In the genomic region with DNA sequence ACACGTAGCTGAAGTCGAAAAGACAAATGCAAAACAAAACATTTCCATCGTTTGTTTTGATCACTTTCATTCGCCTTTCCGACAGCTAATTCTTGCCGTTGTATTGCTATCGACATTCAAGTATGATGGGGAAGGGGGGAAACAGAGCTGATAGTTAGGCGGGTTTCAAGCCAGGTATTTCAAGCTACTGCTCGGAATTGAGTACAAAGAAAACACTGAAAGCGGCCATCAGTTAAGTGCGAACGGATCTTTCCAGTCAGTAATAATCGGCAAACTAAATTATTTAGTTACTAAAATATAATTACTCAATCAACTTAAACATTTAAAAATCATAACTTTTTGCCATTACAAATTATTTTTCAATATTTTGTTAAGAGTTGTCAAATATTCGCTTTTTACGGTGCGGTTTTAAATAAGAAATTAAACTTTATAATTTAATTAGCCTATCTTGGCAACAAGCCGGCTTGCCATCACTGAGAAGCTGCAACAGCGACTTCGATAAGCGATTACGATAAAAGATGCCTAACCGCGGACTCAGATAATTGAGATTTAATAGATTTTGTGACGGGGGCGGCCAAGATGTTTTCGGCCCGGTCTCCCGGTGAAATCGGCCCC, we compare ENCODE assay signal across 1 fruit fly cellular context.
A peak's percentile ranks its signal among the peaks of the same experiment; 100 is the strongest.
TF ChIP-seq lines count a peak whose summit lies in the region.

No protein-coding gene starts in this region.

TF ChIP-seq in whole organism, embryonic, 481 proteins besides CTCF, POLR2A, EP300 and RAD21 (continued from another document and continues in another):
- TF ChIP-seq Dll (GFP tag; IDR thresholded peaks at IDR 0.05; lab: Robert Waterston, UW; ENCODE audit: partially characterized antibody) (no peak), HLHmδ (GFP tag; optimal IDR thresholded peaks at IDR 0.05; lab: Kevin White, UChicago) (no peak), Neu2 (GFP tag; optimal IDR thresholded peaks at IDR 0.05; lab: Kevin White, UChicago; ENCODE audit: borderline replicate concordance) (no peak), pfk (GFP tag; optimal IDR thresholded peaks at IDR 0.05; lab: Kevin White, UChicago) (no peak), btn (GFP tag; optimal IDR thresholded peaks at IDR 0.05; lab: Kevin White, UChicago) (no peak), lbe (GFP tag; optimal IDR thresholded peaks at IDR 0.05; lab: Kevin White, UChicago) (no peak), corto (GFP tag; optimal IDR thresholded peaks at IDR 0.05; lab: Kevin White, UChicago) (no peak), CG30403 (GFP tag; optimal IDR thresholded peaks at IDR 0.05; lab: Kevin White, UChicago) (peak; percentile 35), CG31388 (GFP tag; optimal IDR thresholded peaks at IDR 0.05; lab: Kevin White, UChicago) (no peak), CG2199 (GFP tag; IDR thresholded peaks at IDR 0.05; lab: Robert Waterston, UW) (no peak), CG31441 (GFP tag; IDR thresholded peaks at IDR 0.05; lab: Robert Waterston, UW) (no peak), sug (tag; optimal IDR thresholded peaks at IDR 0.05; lab: Kevin White, UChicago) (no peak), CG8089 (GFP tag; optimal IDR thresholded peaks at IDR 0.05; lab: Kevin White, UChicago) (no peak), dysf (GFP tag; IDR thresholded peaks at IDR 0.05; lab: Robert Waterston, UW) (0 out of 3 replicates have a peak, but pooled peaks have one; percentile 15), row (GFP tag; IDR thresholded peaks at IDR 0.05; lab: Robert Waterston, UW) (peak; percentile 75), bbx (GFP tag; IDR thresholded peaks at IDR 0.05; lab: Robert Waterston, UW; ENCODE audit: partially characterized antibody) (no peak), Rfx (GFP tag; IDR thresholded peaks at IDR 0.05; lab: Robert Waterston, UW) (0 out of 2 replicates have a peak, but pooled peaks have one; percentile 9), danr (GFP tag; IDR thresholded peaks at IDR 0.05; lab: Robert Waterston, UW) (no peak), nmo (GFP tag; optimal IDR thresholded peaks at IDR 0.05; lab: Kevin White, UChicago) (peak; percentile 18), CG34422 (GFP tag; IDR thresholded peaks at IDR 0.05; lab: Robert Waterston, UW) (no peak), exex (tag; optimal IDR thresholded peaks at IDR 0.05; lab: Kevin White, UChicago) (no peak), CG1024 (GFP tag; IDR thresholded peaks at IDR 0.05; lab: Robert Waterston, UW) (no peak), CG6654 (GFP tag; optimal IDR thresholded peaks at IDR 0.05; lab: Kevin White, UChicago) (no peak), CG15514 (GFP tag; optimal IDR thresholded peaks at IDR 0.05; lab: Kevin White, UChicago) (no peak), slbo (GFP tag; IDR thresholded peaks at IDR 0.05; lab: Robert Waterston, UW) (no peak), CG2120 (GFP tag; optimal IDR thresholded peaks at IDR 0.05; lab: Kevin White, UChicago) (peak; percentile 8), Dfd (GFP tag; optimal IDR thresholded peaks at IDR 0.05; lab: Kevin White, UChicago) (no peak), CG3847 (GFP tag; IDR thresholded peaks at IDR 0.05; lab: Robert Waterston, UW) (no peak), ken (GFP tag; IDR thresholded peaks at IDR 0.05; lab: Robert Waterston, UW) (no peak), CG13296 (GFP tag; optimal IDR thresholded peaks at IDR 0.05; lab: Kevin White, UChicago) (no peak), MBD-R2 (GFP tag; IDR thresholded peaks at IDR 0.05; lab: Robert Waterston, UW) (no peak), gce (GFP tag; IDR thresholded peaks at IDR 0.05; lab: Robert Waterston, UW) (no peak), h (optimal IDR thresholded peaks at IDR 0.05; lab: Kevin White, UChicago) (no peak), Camta (GFP tag; optimal IDR thresholded peaks at IDR 0.05; lab: Kevin White, UChicago) (no peak), CG3281 (GFP tag; optimal IDR thresholded peaks at IDR 0.05; lab: Kevin White, UChicago) (no peak), CG18476 (GFP tag; optimal IDR thresholded peaks at IDR 0.05; lab: Kevin White, UChicago) (no peak), vvl (GFP tag; IDR thresholded peaks at IDR 0.05; lab: Robert Waterston, UW) (0 out of 2 replicates have a peak, but pooled peaks have one; percentile 14), cg (GFP tag; optimal IDR thresholded peaks at IDR 0.05; lab: Kevin White, UChicago) (no peak), Aef1 (GFP tag; IDR thresholded peaks at IDR 0.05; lab: Robert Waterston, UW) (no peak), CG4617 (GFP tag; optimal IDR thresholded peaks at IDR 0.05; lab: Kevin White, UChicago; ENCODE audit: borderline replicate concordance) (no peak), dmrt11E (tag; optimal IDR thresholded peaks at IDR 0.05; lab: Kevin White, UChicago) (peak; percentile 37), CG7357 (GFP tag; IDR thresholded peaks at IDR 0.05; lab: Robert Waterston, UW) (0 out of 3 replicates have a peak, but pooled peaks have one; percentile 7), Hmr (GFP tag; optimal IDR thresholded peaks at IDR 0.05; lab: Kevin White, UChicago) (no peak), Dad (GFP tag; optimal IDR thresholded peaks at IDR 0.05; lab: Kevin White, UChicago) (no peak), kay (GFP tag; optimal IDR thresholded peaks at IDR 0.05; lab: Kevin White, UChicago) (no peak), luna (GFP tag; optimal IDR thresholded peaks at IDR 0.05; lab: Kevin White, UChicago) (no peak), jumu (GFP tag; optimal IDR thresholded peaks at IDR 0.05; lab: Kevin White, UChicago) (no peak), Ets65A (GFP tag; lab: Kevin White, UChicago) (no peak), zf30C (GFP tag; optimal IDR thresholded peaks at IDR 0.05; lab: Kevin White, UChicago) (no peak), Kr (GFP tag; optimal IDR thresholded peaks at IDR 0.05; lab: Kevin White, UChicago) (no peak), CG8359 (GFP tag; optimal IDR thresholded peaks at IDR 0.05; lab: Kevin White, UChicago; ENCODE audit: borderline replicate concordance) (no peak), CG4282 (GFP tag; optimal IDR thresholded peaks at IDR 0.05; lab: Kevin White, UChicago) (no peak), CG11560 (tag; IDR thresholded peaks at IDR 0.05; lab: Robert Waterston, UW) (no peak), run (tag; optimal IDR thresholded peaks at IDR 0.05; lab: Kevin White, UChicago) (no peak), Jarid2 (GFP tag; optimal IDR thresholded peaks at IDR 0.05; lab: Kevin White, UChicago) (no peak), gsb-n (tag; optimal IDR thresholded peaks at IDR 0.05; lab: Kevin White, UChicago) (no peak), CG13424 (tag; optimal IDR thresholded peaks at IDR 0.05; lab: Kevin White, UChicago) (peak; percentile 20), Dek (tag; optimal IDR thresholded peaks at IDR 0.05; lab: Kevin White, UChicago) (no peak), mam (GFP tag; optimal IDR thresholded peaks at IDR 0.05; lab: Kevin White, UChicago) (no peak), CG2116 (GFP tag; optimal IDR thresholded peaks at IDR 0.05; lab: Kevin White, UChicago) (peak; percentile 25), CG9437 (GFP tag; optimal IDR thresholded peaks at IDR 0.05; lab: Kevin White, UChicago) (no peak), Fer2 (tag; optimal IDR thresholded peaks at IDR 0.05; lab: Kevin White, UChicago) (no peak), CG1792 (GFP tag; optimal IDR thresholded peaks at IDR 0.05; lab: Kevin White, UChicago) (no peak), CG15601 (tag; optimal IDR thresholded peaks at IDR 0.05; lab: Kevin White, UChicago) (no peak), CG13894 (tag; optimal IDR thresholded peaks at IDR 0.05; lab: Kevin White, UChicago) (no peak), CG9727 (GFP tag; optimal IDR thresholded peaks at IDR 0.05; lab: Kevin White, UChicago) (peak; percentile 38), so (GFP tag; IDR thresholded peaks at IDR 0.05; lab: Robert Waterston, UW) (no peak), Antp (GFP tag; optimal IDR thresholded peaks at IDR 0.05; lab: Kevin White, UChicago) (no peak), zfh1 (GFP tag; IDR thresholded peaks at IDR 0.05; lab: Robert Waterston, UW) (no peak), ems (GFP tag; optimal IDR thresholded peaks at IDR 0.05; lab: Kevin White, UChicago) (no peak), MTF-1 (GFP tag; optimal IDR thresholded peaks at IDR 0.05; lab: Kevin White, UChicago; ENCODE audit: borderline replicate concordance) (no peak), gcm (GFP tag; optimal IDR thresholded peaks at IDR 0.05; lab: Kevin White, UChicago) (no peak), Med (GFP tag; lab: Kevin White, UChicago) (peak; percentile 35), CG10366 (GFP tag; IDR thresholded peaks at IDR 0.05; lab: Robert Waterston, UW) (no peak), Hand (GFP tag; optimal IDR thresholded peaks at IDR 0.05; lab: Kevin White, UChicago) (no peak), CG14014 (GFP tag; IDR thresholded peaks at IDR 0.05; lab: Robert Waterston, UW) (no peak), bab2 (GFP tag; optimal IDR thresholded peaks at IDR 0.05; lab: Kevin White, UChicago) (no peak), CG11695 (GFP tag; IDR thresholded peaks at IDR 0.05; lab: Robert Waterston, UW) (no peak), Spps (tag; optimal IDR thresholded peaks at IDR 0.05; lab: Kevin White, UChicago) (no peak), mirr (GFP tag; optimal IDR thresholded peaks at IDR 0.05; lab: Kevin White, UChicago) (no peak), eyg (GFP tag; optimal IDR thresholded peaks at IDR 0.05; lab: Kevin White, UChicago) (no peak), Mes4 (GFP tag; optimal IDR thresholded peaks at IDR 0.05; lab: Kevin White, UChicago) (no peak), tx (GFP tag; optimal IDR thresholded peaks at IDR 0.05; lab: Kevin White, UChicago) (no peak), CG32767 (GFP tag; IDR thresholded peaks at IDR 0.05; lab: Robert Waterston, UW) (no peak), nerfin-1 (tag; optimal IDR thresholded peaks at IDR 0.05; lab: Kevin White, UChicago) (no peak), Nf-YC (tag; optimal IDR thresholded peaks at IDR 0.05; lab: Kevin White, UChicago) (no peak), CG16815 (GFP tag; optimal IDR thresholded peaks at IDR 0.05; lab: Kevin White, UChicago) (no peak), fd3F (GFP tag; optimal IDR thresholded peaks at IDR 0.05; lab: Kevin White, UChicago) (no peak), CG7786 (GFP tag; optimal IDR thresholded peaks at IDR 0.05; lab: Kevin White, UChicago) (no peak), fd64A (GFP tag; optimal IDR thresholded peaks at IDR 0.05; lab: Kevin White, UChicago) (no peak), CG1647 (GFP tag; optimal IDR thresholded peaks at IDR 0.05; lab: Kevin White, UChicago) (no peak), Doc2 (GFP tag; IDR thresholded peaks at IDR 0.05; lab: Robert Waterston, UW) (no peak), BtbVII (GFP tag; optimal IDR thresholded peaks at IDR 0.05; lab: Kevin White, UChicago) (no peak), chif (GFP tag; optimal IDR thresholded peaks at IDR 0.05; lab: Kevin White, UChicago) (peak in 1 of 2 experiments; percentile 5), oc (tag; optimal IDR thresholded peaks at IDR 0.05; lab: Kevin White, UChicago) (no peak), az2 (GFP tag; optimal IDR thresholded peaks at IDR 0.05; lab: Kevin White, UChicago) (no peak), CG8924 (tag; optimal IDR thresholded peaks at IDR 0.05; lab: Kevin White, UChicago) (peak; percentile 22), CG13287 (GFP tag; IDR thresholded peaks at IDR 0.05; lab: Robert Waterston, UW; ENCODE audit: partially characterized antibody) (no peak), peb (GFP tag; IDR thresholded peaks at IDR 0.05; lab: Robert Waterston, UW) (no peak), CG4707 (GFP tag; optimal IDR thresholded peaks at IDR 0.05; lab: Kevin White, UChicago) (no peak), B-H1 (GFP tag; IDR thresholded peaks at IDR 0.05; lab: Robert Waterston, UW) (no peak), seq (GFP tag; IDR thresholded peaks at IDR 0.05; lab: Robert Waterston, UW) (no peak), CG4328 (GFP tag; optimal IDR thresholded peaks at IDR 0.05; lab: Kevin White, UChicago) (no peak), CG30020 (tag; optimal IDR thresholded peaks at IDR 0.05; lab: Kevin White, UChicago) (no peak), sob (GFP tag; IDR thresholded peaks at IDR 0.05; lab: Robert Waterston, UW) (no peak), CG4820 (GFP tag; optimal IDR thresholded peaks at IDR 0.05; lab: Kevin White, UChicago) (no peak), Sry-β (GFP tag; optimal IDR thresholded peaks at IDR 0.05; lab: Kevin White, UChicago) (peak; percentile 93), Oaz (GFP tag; IDR thresholded peaks at IDR 0.05; lab: Robert Waterston, UW) (no peak), Hr78 (GFP tag; optimal IDR thresholded peaks at IDR 0.05; lab: Kevin White, UChicago) (no peak), br (optimal IDR thresholded peaks at IDR 0.05; lab: Kevin White, UChicago) (no peak), Bgb (GFP tag; IDR thresholded peaks at IDR 0.05; lab: Robert Waterston, UW; ENCODE audit: partially characterized antibody) (no peak), CG3163 (GFP tag; optimal IDR thresholded peaks at IDR 0.05; lab: Kevin White, UChicago) (no peak), CkIIα-i1 (GFP tag; IDR thresholded peaks at IDR 0.05; lab: Robert Waterston, UW) (no peak), CG3838 (GFP tag; optimal IDR thresholded peaks at IDR 0.05; lab: Kevin White, UChicago) (no peak), CG17829 (tag; optimal IDR thresholded peaks at IDR 0.05; lab: Kevin White, UChicago) (peak; percentile 34), fu2 (GFP tag; optimal IDR thresholded peaks at IDR 0.05; lab: Kevin White, UChicago) (no peak), Lim3 (GFP tag; IDR thresholded peaks at IDR 0.05; lab: Robert Waterston, UW) (no peak), CG14667 (GFP tag; IDR thresholded peaks at IDR 0.05; lab: Robert Waterston, UW) (no peak), gsb (GFP tag; IDR thresholded peaks at IDR 0.05; lab: Robert Waterston, UW) (no peak), D19A (tag; optimal IDR thresholded peaks at IDR 0.05; lab: Kevin White, UChicago) (no peak), Hr51 (GFP tag; optimal IDR thresholded peaks at IDR 0.05; lab: Kevin White, UChicago) (no peak), CG7928 (GFP tag; optimal IDR thresholded peaks at IDR 0.05; lab: Kevin White, UChicago) (no peak), CG12659 (GFP tag; optimal IDR thresholded peaks at IDR 0.05; lab: Kevin White, UChicago) (peak; percentile 1), CG4854 (GFP tag; optimal IDR thresholded peaks at IDR 0.05; lab: Kevin White, UChicago) (no peak), dpn (GFP tag; optimal IDR thresholded peaks at IDR 0.05; lab: Kevin White, UChicago) (no peak), CG10654 (GFP tag; optimal IDR thresholded peaks at IDR 0.05; lab: Kevin White, UChicago) (no peak), CG33213 (GFP tag; optimal IDR thresholded peaks at IDR 0.05; lab: Kevin White, UChicago) (no peak), CG13123 (GFP tag; optimal IDR thresholded peaks at IDR 0.05; lab: Kevin White, UChicago) (no peak), ase (GFP tag; IDR thresholded peaks at IDR 0.05; lab: Robert Waterston, UW) (no peak), Oli (tag; optimal IDR thresholded peaks at IDR 0.05; lab: Kevin White, UChicago) (peak; percentile 32), NC2α (GFP tag; optimal IDR thresholded peaks at IDR 0.05; lab: Kevin White, UChicago) (no peak), rib (GFP tag; IDR thresholded peaks at IDR 0.05; lab: Robert Waterston, UW) (no peak)
